Worm (Caenorhabditis elegans): ENCODE measurements around the gene gcy-32.

DNA sequence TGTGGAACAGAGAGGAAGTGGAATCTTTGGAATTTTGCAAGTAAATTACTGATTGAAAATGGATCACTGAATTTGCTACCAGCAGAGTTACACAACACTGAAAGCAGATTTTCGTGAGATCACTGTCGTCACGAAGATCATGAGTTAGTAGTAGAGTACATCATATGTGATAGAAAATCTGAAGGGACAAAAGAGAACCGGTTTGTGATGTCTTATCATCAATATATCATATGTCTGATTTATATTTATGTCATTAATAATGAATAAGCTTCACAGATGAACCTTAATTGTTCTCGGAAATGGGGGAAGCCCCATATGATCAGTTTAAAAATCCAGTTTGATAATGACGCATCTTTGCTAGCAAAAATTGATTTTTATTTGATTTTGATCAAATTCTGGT lies 20.8 kb upstream of the gcy-32 start:
- TF ChIP-seq nhr-11 (tag; optimal IDR thresholded peaks at IDR 0.05) = no peak
- TF ChIP-seq T23F11.4 (GFP tag; optimal IDR thresholded peaks at IDR 0.05) = no peak
- TF ChIP-seq pha-4 (tag; optimal IDR thresholded peaks at IDR 0.05) = no peak
- TF ChIP-seq hlh-8 (tag; optimal IDR thresholded peaks at IDR 0.05) = no peak
- TF ChIP-seq ama-1 (optimal IDR thresholded peaks at IDR 0.05) = no peak
- TF ChIP-seq pha-2 (tag; optimal IDR thresholded peaks at IDR 0.05) = no peak
- no peak for TF ChIP-seq rnt-1 (tag; optimal IDR thresholded peaks at IDR 0.05)
- TF ChIP-seq ceh-30 (tag; optimal IDR thresholded peaks at IDR 0.05) = no peak
- no peak for TF ChIP-seq fkh-10 (GFP tag; optimal IDR thresholded peaks at IDR 0.05)
- no peak for TF ChIP-seq nhr-232 (tag; optimal IDR thresholded peaks at IDR 0.05)
- no peak for TF ChIP-seq unc-86 (tag; optimal IDR thresholded peaks at IDR 0.05)
